Fruit fly (Drosophila melanogaster): ENCODE results near the gene CG1275.

dm6 chr3L:2262515-2262944 is 5.3 kb upstream of the CG1275 start, which contains the start of the genes oxt and CG13807:
- TF ChIP-seq pad (GFP tag; optimal IDR thresholded peaks at IDR 0.05) (peak; percentile 71), kay (GFP tag; ENCODE audit: borderline replicate concordance) (no peak), cnc (optimal IDR thresholded peaks at IDR 0.05) (no peak), CG12768 (GFP tag; optimal IDR thresholded peaks at IDR 0.05) (peak; percentile 72), CG7101 (tag; optimal IDR thresholded peaks at IDR 0.05) (peak; percentile 90), tj (GFP tag; optimal IDR thresholded peaks at IDR 0.05) (peak; percentile 70), CG33017 (tag; optimal IDR thresholded peaks at IDR 0.05) (peak; percentile 78), CG14711 (tag; optimal IDR thresholded peaks at IDR 0.05) (peak; percentile 79), Clk (GFP tag; optimal IDR thresholded peaks at IDR 0.05) (no peak), ovo (GFP tag; optimal IDR thresholded peaks at IDR 0.05) (peak; percentile 62)

All from whole organism, adult.